Fruit fly (Drosophila melanogaster): Measurements from ENCODE around the gene EndoGI.
A peak's percentile ranks its signal among the peaks of the same experiment; 100 is the strongest.

The EndoGI gene

dm6 chr2L:16275809-16276178 lies 18.3 kb downstream of the EndoGI start:
- no peak for TF ChIP-seq h (optimal IDR thresholded peaks at IDR 0.05)
- TF ChIP-seq Sin3A (optimal IDR thresholded peaks at IDR 0.05), result no peak
- TF ChIP-seq psq (optimal IDR thresholded peaks at IDR 0.05), result no peak
- TF ChIP-seq Myc (optimal IDR thresholded peaks at IDR 0.05), result no peak
- TF ChIP-seq insv (optimal IDR thresholded peaks at IDR 0.05), result no peak
- no peak for TF ChIP-seq ttk (optimal IDR thresholded peaks at IDR 0.05)

DNA sequence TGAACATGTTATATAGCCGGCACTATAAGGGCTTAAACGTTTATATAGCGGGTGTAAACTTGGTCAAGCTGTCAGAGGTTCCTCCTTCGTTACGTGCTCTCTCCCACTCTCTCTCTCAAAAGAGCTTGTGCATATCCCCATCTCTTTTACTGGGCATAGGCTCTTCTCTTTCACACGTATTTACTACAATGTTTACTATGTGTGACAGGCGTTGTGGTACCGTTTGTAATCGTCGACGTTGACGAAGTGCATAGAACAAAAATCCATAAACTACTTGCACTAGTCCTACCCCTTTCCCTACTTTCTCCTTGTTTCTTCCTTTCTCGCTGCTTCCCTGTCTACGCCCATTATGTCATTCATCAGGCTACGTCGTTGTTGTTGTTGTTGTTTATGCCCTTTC lies 19.3 kb downstream of the EndoGI start:
- TF ChIP-seq h (optimal IDR thresholded peaks at IDR 0.05) (no peak), Myc (optimal IDR thresholded peaks at IDR 0.05) (no peak), Sin3A (optimal IDR thresholded peaks at IDR 0.05) (no peak), ttk (optimal IDR thresholded peaks at IDR 0.05) (no peak), psq (optimal IDR thresholded peaks at IDR 0.05) (no peak), insv (optimal IDR thresholded peaks at IDR 0.05) (no peak)

DNA sequence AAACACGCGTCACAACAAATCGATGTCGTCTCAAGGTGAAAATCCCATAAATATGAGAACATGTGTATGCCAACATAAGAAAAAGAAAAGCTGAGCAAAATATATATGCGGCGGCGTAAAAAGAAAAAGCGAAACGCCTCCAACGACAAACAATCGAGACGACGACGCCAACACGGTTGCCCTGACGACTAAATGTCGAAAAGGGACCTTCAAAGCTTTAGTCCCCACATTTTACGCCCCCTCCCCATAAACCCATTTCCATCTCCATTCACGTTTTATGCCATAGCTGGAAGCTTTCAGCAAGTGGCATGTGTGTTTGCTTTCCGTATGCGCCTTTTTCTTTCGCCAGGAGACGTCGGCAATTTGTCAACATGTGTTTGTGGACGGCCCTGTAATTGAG lies 20.4 kb downstream of the EndoGI start:
- TF ChIP-seq Sin3A (optimal IDR thresholded peaks at IDR 0.05) (no peak), h (optimal IDR thresholded peaks at IDR 0.05) (no peak), Myc (optimal IDR thresholded peaks at IDR 0.05) (no peak), insv (optimal IDR thresholded peaks at IDR 0.05) (no peak), psq (optimal IDR thresholded peaks at IDR 0.05) (no peak), ttk (optimal IDR thresholded peaks at IDR 0.05) (no peak)

DNA sequence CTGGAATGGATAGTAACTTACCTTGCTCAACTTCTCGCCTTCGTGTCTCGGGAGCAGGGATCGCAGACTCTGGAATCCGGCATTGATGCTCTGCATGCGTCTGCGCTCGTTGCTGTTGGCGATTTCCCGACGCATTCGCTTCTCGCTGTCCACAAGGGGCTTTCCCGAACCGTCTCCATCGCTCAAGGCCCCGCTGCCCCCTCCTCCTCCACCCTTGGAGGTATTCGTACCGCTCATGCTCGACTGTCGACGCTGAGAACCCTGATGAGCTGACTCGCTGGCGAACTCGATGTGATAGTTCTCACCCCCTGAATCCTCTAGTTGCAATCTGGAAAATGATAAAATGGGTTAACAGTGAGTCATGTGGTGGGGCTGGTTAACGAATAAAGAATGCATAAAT lies 21.4 kb downstream of the EndoGI start:
- TF ChIP-seq insv (optimal IDR thresholded peaks at IDR 0.05) (no peak), Sin3A (optimal IDR thresholded peaks at IDR 0.05) (no peak), Myc (optimal IDR thresholded peaks at IDR 0.05) (no peak), ttk (optimal IDR thresholded peaks at IDR 0.05) (no peak), psq (optimal IDR thresholded peaks at IDR 0.05) (no peak), h (optimal IDR thresholded peaks at IDR 0.05) (no peak)

DNA sequence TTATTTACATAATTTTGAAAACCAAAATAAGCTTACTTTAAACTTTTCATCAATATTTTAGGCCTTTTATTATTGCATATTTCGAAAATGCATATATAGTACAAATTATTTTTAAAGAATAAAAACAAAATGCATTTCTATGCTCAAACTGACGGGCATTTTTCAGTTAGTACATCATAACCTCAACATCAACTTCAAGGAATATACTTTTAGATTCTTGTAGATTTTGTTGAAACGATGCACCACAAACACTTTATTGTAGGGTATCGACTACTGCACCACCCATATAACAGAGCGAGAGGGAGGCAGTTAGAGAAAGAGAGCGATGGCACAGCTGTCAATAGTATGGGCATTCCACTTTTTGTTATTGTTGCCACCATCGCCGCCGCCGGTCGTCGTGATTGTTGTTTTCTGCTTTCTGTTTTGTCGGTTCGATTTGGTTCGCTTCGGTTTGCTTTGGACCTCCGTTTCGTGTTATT lies 22.3 kb downstream of the EndoGI start:
- TF ChIP-seq psq (optimal IDR thresholded peaks at IDR 0.05) (no peak), insv (optimal IDR thresholded peaks at IDR 0.05) (no peak)

- TF ChIP-seq psq (optimal IDR thresholded peaks at IDR 0.05), result no peak
- no peak for TF ChIP-seq Myc (optimal IDR thresholded peaks at IDR 0.05)
- TF ChIP-seq insv (optimal IDR thresholded peaks at IDR 0.05), result no peak
- TF ChIP-seq Sin3A (optimal IDR thresholded peaks at IDR 0.05), result no peak
- TF ChIP-seq h (optimal IDR thresholded peaks at IDR 0.05), result no peak
- no peak for TF ChIP-seq ttk (optimal IDR thresholded peaks at IDR 0.05)
These were observed 24.1 kb downstream of the EndoGI start for dm6 chr2L:16281419-16282076.

- TF ChIP-seq h (optimal IDR thresholded peaks at IDR 0.05) (no peak), insv (optimal IDR thresholded peaks at IDR 0.05) (no peak), psq (optimal IDR thresholded peaks at IDR 0.05) (no peak), ttk (optimal IDR thresholded peaks at IDR 0.05) (no peak), Myc (optimal IDR thresholded peaks at IDR 0.05) (no peak), Sin3A (optimal IDR thresholded peaks at IDR 0.05) (no peak)
These were observed 24.6 kb downstream of the EndoGI start for dm6 chr2L:16282077-16282471.

- TF ChIP-seq insv (optimal IDR thresholded peaks at IDR 0.05) (no peak), Sin3A (optimal IDR thresholded peaks at IDR 0.05) (no peak), Myc (optimal IDR thresholded peaks at IDR 0.05) (no peak), psq (optimal IDR thresholded peaks at IDR 0.05) (no peak), ttk (optimal IDR thresholded peaks at IDR 0.05) (no peak), h (optimal IDR thresholded peaks at IDR 0.05) (no peak)
These were observed 25.4 kb downstream of the EndoGI start for dm6 chr2L:16282856-16283255.

DNA sequence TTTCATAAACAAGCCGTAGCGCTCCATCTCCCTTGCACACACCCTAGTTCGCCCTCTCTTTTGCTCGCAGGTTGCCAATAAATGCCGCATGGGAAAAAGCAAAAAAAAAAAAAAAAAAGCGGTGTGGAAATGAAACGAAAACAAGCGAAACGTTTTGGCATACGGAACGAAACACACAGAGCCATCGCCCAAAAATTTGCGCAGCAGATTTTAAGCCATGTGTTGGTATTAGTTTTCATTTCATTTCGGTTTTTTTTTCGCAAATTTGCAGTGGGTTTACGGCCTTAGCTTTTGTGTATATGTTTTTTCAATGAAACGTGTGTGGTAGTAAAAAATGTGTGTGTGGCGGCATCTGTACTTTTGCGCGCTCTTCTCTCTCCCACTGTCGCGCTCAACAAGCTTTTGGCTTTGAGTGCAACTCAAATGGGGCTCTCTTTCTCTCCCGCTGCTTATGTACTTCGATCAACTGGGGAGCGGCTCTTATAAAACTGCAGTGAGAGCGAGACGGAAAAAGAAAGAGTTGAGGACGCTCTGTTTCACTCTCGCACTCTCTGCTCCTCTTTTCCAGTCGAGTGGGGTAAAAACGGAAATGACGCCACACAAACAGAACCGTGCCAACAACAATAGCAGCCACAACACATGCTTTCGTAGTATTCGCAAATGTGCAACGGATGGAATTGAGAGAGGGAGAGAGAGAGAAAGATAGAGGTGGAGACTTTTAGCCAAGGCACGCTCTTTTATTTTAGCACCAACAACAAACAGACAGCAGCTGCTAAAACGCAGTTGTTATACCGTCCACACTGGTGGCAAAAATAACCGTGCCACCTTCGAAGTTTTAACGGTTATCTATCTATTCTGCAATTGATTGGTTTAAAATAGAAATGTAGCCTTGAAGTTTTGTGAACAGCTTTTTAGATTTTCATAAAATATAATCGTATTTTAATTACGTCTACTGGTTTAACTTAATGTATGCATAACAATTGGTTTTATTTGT lies 27.1 kb downstream of the EndoGI start:
- TF ChIP-seq Sin3A (optimal IDR thresholded peaks at IDR 0.05), result no peak
- TF ChIP-seq insv (optimal IDR thresholded peaks at IDR 0.05), result no peak
- TF ChIP-seq h (optimal IDR thresholded peaks at IDR 0.05), result no peak
- no peak for TF ChIP-seq ttk (optimal IDR thresholded peaks at IDR 0.05)
- TF ChIP-seq psq (optimal IDR thresholded peaks at IDR 0.05), result no peak
- TF ChIP-seq Myc (optimal IDR thresholded peaks at IDR 0.05), result no peak

DNA sequence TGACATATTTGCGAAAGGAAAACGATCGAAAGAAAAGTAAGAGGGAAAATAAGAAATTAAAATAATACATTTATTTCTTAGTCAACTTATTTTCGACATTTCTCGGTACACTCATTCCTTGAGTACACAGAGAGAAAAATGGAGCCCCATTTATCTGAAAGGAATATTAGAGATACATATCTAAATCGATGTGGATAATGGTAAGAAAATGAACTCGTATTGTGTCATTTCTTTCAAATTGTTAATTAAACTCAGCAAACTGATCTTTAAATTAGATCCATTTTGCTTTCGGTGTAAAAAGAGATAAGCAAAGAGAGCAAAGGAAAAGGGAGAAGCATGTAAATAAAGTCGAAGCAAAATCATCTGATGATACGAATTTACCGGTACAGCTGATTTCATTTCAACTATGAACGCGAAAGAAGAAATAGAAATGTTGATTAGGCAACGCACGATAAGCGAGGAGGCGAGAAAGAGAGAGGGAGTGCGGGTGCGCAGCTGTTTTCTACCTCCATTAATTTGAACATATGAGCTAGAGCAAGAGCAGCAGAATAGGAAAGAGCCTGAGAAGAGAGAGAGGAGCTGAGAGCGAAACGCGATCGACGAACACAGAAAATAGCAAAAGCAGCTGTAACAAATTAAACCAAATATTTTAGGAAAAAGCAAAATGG lies 28.3 kb downstream of the EndoGI start:
- no peak for TF ChIP-seq psq (optimal IDR thresholded peaks at IDR 0.05)
- no peak for TF ChIP-seq h (optimal IDR thresholded peaks at IDR 0.05)
- TF ChIP-seq ttk (optimal IDR thresholded peaks at IDR 0.05), result no peak
- TF ChIP-seq Myc (optimal IDR thresholded peaks at IDR 0.05), result no peak
- TF ChIP-seq Sin3A (optimal IDR thresholded peaks at IDR 0.05), result no peak
- no peak for TF ChIP-seq insv (optimal IDR thresholded peaks at IDR 0.05)

DNA sequence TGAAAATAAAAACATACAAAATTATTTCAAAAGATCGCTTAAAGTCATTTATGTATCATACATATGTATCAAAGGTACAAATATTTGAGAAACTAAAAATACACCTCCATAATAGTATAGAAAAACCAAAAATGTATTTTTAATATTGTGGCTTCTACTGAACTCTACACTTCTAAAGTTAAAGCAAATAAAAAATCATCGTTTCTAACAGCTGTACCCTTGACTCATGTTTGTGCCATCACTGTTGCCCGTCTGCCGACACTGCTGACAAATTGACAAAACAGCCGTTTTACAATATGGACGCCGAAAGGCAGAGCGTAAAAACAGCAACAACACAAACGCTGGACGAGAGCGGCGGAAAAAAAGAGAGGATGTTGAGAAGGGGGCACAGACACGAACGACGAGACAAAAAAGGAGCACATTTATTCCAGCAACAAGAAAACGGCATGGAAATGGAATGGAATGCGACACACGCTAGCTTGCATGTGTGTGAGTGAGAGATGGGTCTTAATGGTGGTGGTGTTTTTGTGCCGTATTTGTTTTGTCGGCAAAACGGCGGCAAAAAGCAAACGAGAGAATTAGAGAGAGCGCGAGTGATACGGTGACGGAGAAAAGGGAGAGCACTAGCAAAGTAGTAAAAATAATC lies 29.0 kb downstream of the EndoGI start:
- TF ChIP-seq insv (optimal IDR thresholded peaks at IDR 0.05), result no peak
- peak; percentile 89 for TF ChIP-seq psq (optimal IDR thresholded peaks at IDR 0.05)
